Worm (Caenorhabditis elegans) whole organism, L4 larva: Measurements from ENCODE around the gene F32D8.4.
A peak's percentile ranks its signal among the peaks of the same experiment; 100 is the strongest.

Experiments used
- F26F4.8 ChIP-seq: fragments of 200-800 bp; sonication (Bioruptor generic); conservative IDR thresholded peaks from 2 replicates; pipeline ENCODE4 v1.3.6; 2022; ENCODE audit warnings: missing genetic modification characterization, missing compliant biosample characterization
- F49E8.2 ChIP-seq: sonication (generic microtip); optimal IDR thresholded peaks from 2 replicates; lab custom pipeline; 2016; ENCODE audit warnings: missing compliant biosample characterization, mild to moderate bottlenecking, missing genetic modification characterization, borderline replicate concordance
- T26A8.4 ChIP-seq: fragments of 200-800 bp; sonication (Bioruptor generic); IDR thresholded peaks from 2 replicates; pipeline ENCODE4 v1.3.6; 2022; ENCODE audit warnings: missing genetic modification characterization, missing compliant biosample characterization
- Y105C5A.15 ChIP-seq: fragments of 200-800 bp; sonication (Bioruptor generic); IDR thresholded peaks from 2 replicates; pipeline ENCODE4 v1.3.6; 2022; ENCODE audit warnings: missing genetic modification characterization, missing compliant biosample characterization
- ZK337.2 ChIP-seq: fragments of 200-800 bp; sonication (Bioruptor generic); IDR thresholded peaks from 2 replicates; pipeline ENCODE4 v1.3.6; 2022; ENCODE audit warnings: missing genetic modification reagents, missing genetic modification characterization, missing compliant biosample characterization
- ZK546.5 ChIP-seq, 2 experiments: sonication (generic microtip); optimal IDR thresholded peaks; 2 replicates each; lab custom pipeline; 2017; ENCODE audit warnings: missing biosample characterization in 2 of 2, missing genetic modification characterization in 2 of 2
- ama-1 ChIP-seq: fragments of 150-350 bp; optimal IDR thresholded peaks from 2 replicates; lab custom pipeline; 2014; ENCODE audit warnings: inconsistent platforms, mixed read lengths
- attf-4 ChIP-seq: sonication (generic microtip); optimal IDR thresholded peaks from 3 replicates; lab custom pipeline; 2017; ENCODE audit warnings: missing biosample characterization, missing genetic modification characterization
- ceh-20 ChIP-seq: fragments of 200-800 bp; sonication (Bioruptor generic); IDR thresholded peaks from 2 replicates; pipeline ENCODE4 v1.3.6; 2022; ENCODE audit warnings: missing genetic modification reagents, missing genetic modification characterization, missing compliant biosample characterization
- ceh-32 ChIP-seq: sonication (generic microtip); optimal IDR thresholded peaks from 2 replicates; lab custom pipeline; 2016; ENCODE audit warnings: mild to moderate bottlenecking, missing genetic modification characterization, missing compliant biosample characterization; ENCODE audit not compliant: poor library complexity
- ceh-82 ChIP-seq: sonication (generic microtip); optimal IDR thresholded peaks from 2 replicates; lab custom pipeline; 2017; ENCODE audit warnings: missing biosample characterization, missing genetic modification characterization
- cey-2 ChIP-seq: sonication (generic microtip); optimal IDR thresholded peaks from 3 replicates; lab custom pipeline; 2017; ENCODE audit warnings: missing genetic modification characterization, mild to moderate bottlenecking, missing compliant biosample characterization, antibody characterized with exemption, borderline replicate concordance; ENCODE audit not compliant: insufficient read depth
- daf-19 ChIP-seq: fragments of 200-800 bp; sonication (Bioruptor generic); conservative IDR thresholded peaks from 2 replicates; pipeline ENCODE4 v1.3.6; 2022; ENCODE audit warnings: missing genetic modification characterization, missing compliant biosample characterization
- daf-8 ChIP-seq: fragments of 200-800 bp; sonication (Bioruptor generic); IDR thresholded peaks from 2 replicates; pipeline ENCODE4 v1.3.6; 2022; ENCODE audit warnings: missing genetic modification characterization, missing compliant biosample characterization
- dmd-6 ChIP-seq: fragments of 200-800 bp; sonication (Bioruptor generic); IDR thresholded peaks from 2 replicates; pipeline ENCODE4 v1.3.6; 2022; ENCODE audit warnings: missing genetic modification reagents, missing genetic modification characterization, missing compliant biosample characterization
- dmd-9 ChIP-seq: fragments of 200-800 bp; sonication (Bioruptor generic); IDR thresholded peaks from 2 replicates; pipeline ENCODE4 v1.3.6; 2022; ENCODE audit warnings: missing genetic modification reagents, missing genetic modification characterization, missing compliant biosample characterization
- dve-1 ChIP-seq: sonication (generic microtip); optimal IDR thresholded peaks from 2 replicates; lab custom pipeline; 2017; ENCODE audit warnings: antibody characterized with exemption, mild to moderate bottlenecking, missing genetic modification characterization, missing compliant biosample characterization; ENCODE audit not compliant: insufficient read depth
- egl-27 ChIP-seq: sonication (generic microtip); optimal IDR thresholded peaks from 3 replicates; lab custom pipeline; 2017; ENCODE audit warnings: missing biosample characterization, missing genetic modification reagents, missing genetic modification characterization
- egl-43 ChIP-seq: fragments of 200-800 bp; sonication (Bioruptor generic); IDR thresholded peaks from 2 replicates; pipeline ENCODE4 v1.3.6; 2022; ENCODE audit warnings: missing genetic modification reagents, missing genetic modification characterization, missing compliant biosample characterization
- fos-1 ChIP-seq: fragments of 150-350 bp; optimal IDR thresholded peaks from 2 replicates; lab custom pipeline; 2014; ENCODE audit warnings: missing biosample characterization, missing genetic modification characterization
- hif-1 ChIP-seq, 2 experiments: sonication (generic microtip); optimal IDR thresholded peaks; 2 replicates each; lab custom pipeline; 2016 to 2017; ENCODE audit warnings: missing compliant biosample characterization in 2 of 2, missing genetic modification characterization in 2 of 2, missing genetic modification reagents in 2 of 2, missing genotype in 2 of 2, mild to moderate bottlenecking in 1 of 2
- lim-7 ChIP-seq: fragments of 200-800 bp; sonication (Bioruptor generic); IDR thresholded peaks from 2 replicates; pipeline ENCODE4 v1.3.6; 2022; ENCODE audit warnings: missing genetic modification characterization, missing compliant biosample characterization
- lin-29 ChIP-seq: fragments of 200-800 bp; sonication (Bioruptor generic); IDR thresholded peaks from 2 replicates; pipeline ENCODE4 v1.3.6; 2022; ENCODE audit warnings: missing genetic modification reagents, missing genetic modification characterization, missing compliant biosample characterization
- lin-39 ChIP-seq: fragments of 150-350 bp; optimal IDR thresholded peaks from 2 replicates; lab custom pipeline; 2014; ENCODE audit warnings: missing biosample characterization, missing genetic modification reagents, missing genetic modification characterization
- madf-5 ChIP-seq, 2 experiments: fragments of 200-800 bp; sonication (Bioruptor generic); IDR thresholded peaks; 2 replicates each; pipeline ENCODE4 v1.3.6; 2022; ENCODE audit warnings: missing compliant biosample characterization in 2 of 2, missing genetic modification characterization in 2 of 2
- mdl-1 ChIP-seq, 2 experiments: fragments of 150-350 bp in 1 of 2; sonication (generic microtip) in 1 of 2; optimal IDR thresholded peaks; 2 replicates each; lab custom pipeline; 2014 to 2017; ENCODE audit warnings: missing biosample characterization in 2 of 2, missing genetic modification characterization in 2 of 2
- mdt-29 ChIP-seq: fragments of 200-800 bp; sonication (Bioruptor generic); IDR thresholded peaks from 2 replicates; pipeline ENCODE4 v1.3.6; 2022; ENCODE audit warnings: missing genetic modification reagents, missing genetic modification characterization, missing compliant biosample characterization
- mep-1 ChIP-seq: fragments of 150-350 bp; sonication (generic microtip); optimal IDR thresholded peaks from 3 replicates; lab custom pipeline; 2014; ENCODE audit warnings: missing biosample characterization, missing genetic modification characterization
- mes-2 ChIP-seq: sonication (generic microtip); optimal IDR thresholded peaks from 2 replicates; lab custom pipeline; 2016; ENCODE audit warnings: missing genotype, mild to moderate bottlenecking, missing genetic modification characterization, missing compliant biosample characterization; ENCODE audit not compliant: poor library complexity, severe bottlenecking
- mxl-3 ChIP-seq: fragments of 200-800 bp; sonication (Bioruptor generic); optimal IDR thresholded peaks from 2 replicates; lab custom pipeline; 2018; ENCODE audit warnings: mild to moderate bottlenecking, missing genetic modification characterization, missing compliant biosample characterization
- nhr-10 ChIP-seq: fragments of 150-350 bp; optimal IDR thresholded peaks from 2 replicates; lab custom pipeline; 2014; ENCODE audit warnings: missing biosample characterization, missing genetic modification characterization
- nhr-11 ChIP-seq: fragments of 150-350 bp; optimal IDR thresholded peaks from 2 replicates; lab custom pipeline; 2014; ENCODE audit warnings: missing biosample characterization, missing genetic modification characterization
- nhr-25 ChIP-seq: sonication (generic microtip); optimal IDR thresholded peaks from 2 replicates; lab custom pipeline; 2017; ENCODE audit warnings: missing genetic modification characterization, mild to moderate bottlenecking, missing compliant biosample characterization, antibody characterized with exemption, moderate library complexity, borderline replicate concordance; ENCODE audit not compliant: insufficient read depth
- nhr-41 ChIP-seq: fragments of 200-800 bp; sonication (Bioruptor generic); IDR thresholded peaks from 2 replicates; pipeline ENCODE4 v1.3.6; 2022; ENCODE audit warnings: missing genetic modification reagents, missing genetic modification characterization, missing compliant biosample characterization
- nhr-6 ChIP-seq: fragments of 150-350 bp; optimal IDR thresholded peaks from 2 replicates; lab custom pipeline; 2014; ENCODE audit warnings: missing biosample characterization, missing genetic modification characterization
- nhr-77 ChIP-seq: fragments of 150-350 bp; optimal IDR thresholded peaks from 2 replicates; lab custom pipeline; 2014; ENCODE audit warnings: missing biosample characterization, missing genetic modification characterization
- pha-4 ChIP-seq, 2 experiments: fragments of 150-350 bp in 1 of 2; fragments of 200-800 bp in 1 of 2; sonication (Bioruptor generic) in 1 of 2; IDR thresholded peaks in 1 of 2; optimal IDR thresholded peaks in 1 of 2; 2 replicates each; pipeline versions ENCODE4 v1.3.6 to Lab custom; 2014 to 2022; ENCODE audit warnings: missing genetic modification characterization in 2 of 2, missing genetic modification reagents in 2 of 2, missing biosample characterization in 1 of 2, missing compliant biosample characterization in 1 of 2
- php-3 ChIP-seq: fragments of 200-800 bp; sonication (Bioruptor generic); IDR thresholded peaks from 2 replicates; pipeline ENCODE4 v1.3.6; 2022; ENCODE audit warnings: missing genetic modification reagents, missing genetic modification characterization, missing compliant biosample characterization
- skn-1 ChIP-seq: fragments of 150-350 bp; optimal IDR thresholded peaks from 2 replicates; lab custom pipeline; 2014; ENCODE audit warnings: missing biosample characterization, missing genetic modification characterization
- snpc-1.2 ChIP-seq: fragments of 200-800 bp; sonication (Bioruptor generic); IDR thresholded peaks from 2 replicates; pipeline ENCODE4 v1.3.6; 2022; ENCODE audit warnings: missing genetic modification reagents, missing genetic modification characterization, missing compliant biosample characterization
- spr-1 ChIP-seq: sonication (generic microtip); optimal IDR thresholded peaks from 2 replicates; lab custom pipeline; 2016; ENCODE audit warnings: mild to moderate bottlenecking, missing genetic modification characterization, missing compliant biosample characterization
- spr-3 ChIP-seq: fragments of 200-800 bp; sonication (Bioruptor generic); optimal IDR thresholded peaks from 2 replicates; lab custom pipeline; 2018; ENCODE audit warnings: mild to moderate bottlenecking, missing genetic modification characterization, missing compliant biosample characterization
- tag-97 ChIP-seq: fragments of 200-800 bp; sonication (Bioruptor generic); IDR thresholded peaks from 2 replicates; pipeline ENCODE4 v1.3.6; 2022; ENCODE audit warnings: missing genetic modification characterization, missing compliant biosample characterization
- unc-130 ChIP-seq: sonication (generic microtip); optimal IDR thresholded peaks from 2 replicates; lab custom pipeline; 2016; ENCODE audit warnings: missing genetic modification reagents, missing genetic modification characterization, missing compliant biosample characterization
- unc-62 ChIP-seq, 3 experiments: fragments of 150-350 bp in 1 of 3; sonication (generic microtip); optimal IDR thresholded peaks in 2 of 3; peaks in 1 of 3; 1 replicate in 1 of 3; 2 replicates in 2 of 3; lab custom pipeline; 2014 to 2017; ENCODE audit warnings: missing biosample characterization in 3 of 3, missing genetic modification characterization in 3 of 3, missing genetic modification reagents in 3 of 3, missing genotype in 1 of 3
- vab-7 ChIP-seq: fragments of 200-800 bp; sonication (Bioruptor generic); IDR thresholded peaks from 2 replicates; pipeline ENCODE4 v1.3.6; 2022; ENCODE audit warnings: missing genetic modification reagents, missing genetic modification characterization, missing compliant biosample characterization
- zfp-3 ChIP-seq: fragments of 200-800 bp; sonication (Bioruptor generic); conservative IDR thresholded peaks from 2 replicates; pipeline ENCODE4 v1.3.6; 2022; ENCODE audit warnings: missing genetic modification reagents, missing genetic modification characterization, missing compliant biosample characterization
- zip-2 ChIP-seq: fragments of 150-350 bp; optimal IDR thresholded peaks from 2 replicates; lab custom pipeline; 2014; ENCODE audit warnings: missing biosample characterization, missing genetic modification characterization
- ztf-11 ChIP-seq: fragments of 150-350 bp; optimal IDR thresholded peaks from 2 replicates; lab custom pipeline; 2014; ENCODE audit warnings: missing biosample characterization, missing genetic modification characterization

The F32D8.4 gene

ce11 chrV:10858340-10858739 is 35.0 kb downstream of the F32D8.4 start (continued):
- TF ChIP-seq F26F4.8 (no peak), fos-1 (tag; lab: Kevin White, UChicago) (peak; percentile 30), ceh-32 (tag; lab: Kevin White, UChicago) (peak; percentile 34), spr-3 (GFP tag; lab: Kevin White, UChicago) (no peak), ztf-11 (no peak), mxl-3 (GFP tag; lab: Kevin White, UChicago) (peak; percentile 47), madf-5 (GFP tag; IDR thresholded peaks at IDR 0.05; lab: Robert Waterston, UW) (no peak), mes-2 (tag; lab: Kevin White, UChicago) (peak; percentile 51), lin-39 (tag; lab: Kevin White, UChicago) (no peak), dmd-6 (GFP tag; lab: Robert Waterston, UW) (peak; percentile 87), ZK337.2 (GFP tag; lab: Robert Waterston, UW) (no peak), dve-1 (tag; lab: Kevin White, UChicago) (peak; percentile 34), egl-27 (no peak), nhr-77 (no peak), nhr-41 (no peak), pha-4 (GFP tag; IDR thresholded peaks at IDR 0.05; lab: Robert Waterston, UW) (peak; percentile 62; the same call in 1 of the 2 replicates), pha-4 (tag; optimal IDR thresholded peaks at IDR 0.05; lab: Kevin White, UChicago) (no peak), zip-2 (tag; lab: Kevin White, UChicago) (no peak), lim-7 (no peak), cey-2 (peak; percentile 7), nhr-6 (tag; lab: Kevin White, UChicago) (peak; percentile 62), ama-1 (lab: Kevin White, UChicago) (no peak), egl-43 (GFP tag; lab: Robert Waterston, UW) (peak; percentile 46; the same call in 1 of the 2 replicates), zfp-3 (GFP tag; lab: Robert Waterston, UW) (0 out of 2 replicates have a peak, but pooled peaks have one; percentile 39), unc-130 (GFP tag; lab: Kevin White, UChicago) (no peak), hif-1 (tag; optimal IDR thresholded peaks at IDR 0.05; lab: Kevin White, UChicago) (peak in 1 of 2 experiments; percentile 63), mep-1 (tag; lab: Kevin White, UChicago) (peak; percentile 81), snpc-1.2 (GFP tag; lab: Robert Waterston, UW) (no peak), T26A8.4 (GFP tag; lab: Robert Waterston, UW) (no peak), ceh-20 (GFP tag; lab: Robert Waterston, UW) (peak; percentile 87), ZK546.5 (tag; optimal IDR thresholded peaks at IDR 0.05; lab: Kevin White, UChicago) (no peak), daf-19 (GFP tag; lab: Robert Waterston, UW) (no peak), attf-4 (tag; lab: Kevin White, UChicago) (no peak), dmd-9 (GFP tag; lab: Robert Waterston, UW) (0 out of 2 replicates have a peak, but pooled peaks have one; percentile 13), nhr-10 (tag; lab: Kevin White, UChicago) (no peak), lin-29 (0 out of 2 replicates have a peak, but pooled peaks have one; percentile 12), mdt-29 (no peak), tag-97 (GFP tag; lab: Robert Waterston, UW) (no peak), nhr-11 (tag; lab: Kevin White, UChicago) (peak; percentile 74), nhr-25 (tag; lab: Kevin White, UChicago) (no peak), mdl-1 (tag; optimal IDR thresholded peaks at IDR 0.05; lab: Kevin White, UChicago) (peak; percentile 53 to 82), skn-1 (tag; lab: Kevin White, UChicago) (no peak), F49E8.2 (tag; lab: Kevin White, UChicago) (no peak), Y105C5A.15 (GFP tag; lab: Robert Waterston, UW) (no peak), ceh-82 (tag; lab: Kevin White, UChicago) (no peak), daf-8 (no peak), spr-1 (no peak), unc-62 (GFP tag; optimal IDR thresholded peaks at IDR 0.05 in 1 of 2; lab: Kevin White, UChicago) (peak in 1 of 2 experiments; percentile 99), unc-62 (tag; optimal IDR thresholded peaks at IDR 0.05; lab: Kevin White, UChicago) (no peak), php-3 (GFP tag; lab: Robert Waterston, UW) (0 out of 2 replicates have a peak, but pooled peaks have one; percentile 10), vab-7 (GFP tag; lab: Robert Waterston, UW) (peak; percentile 44)
